Worm (Caenorhabditis elegans): ENCODE data around the gene nhr-43.

DNA sequence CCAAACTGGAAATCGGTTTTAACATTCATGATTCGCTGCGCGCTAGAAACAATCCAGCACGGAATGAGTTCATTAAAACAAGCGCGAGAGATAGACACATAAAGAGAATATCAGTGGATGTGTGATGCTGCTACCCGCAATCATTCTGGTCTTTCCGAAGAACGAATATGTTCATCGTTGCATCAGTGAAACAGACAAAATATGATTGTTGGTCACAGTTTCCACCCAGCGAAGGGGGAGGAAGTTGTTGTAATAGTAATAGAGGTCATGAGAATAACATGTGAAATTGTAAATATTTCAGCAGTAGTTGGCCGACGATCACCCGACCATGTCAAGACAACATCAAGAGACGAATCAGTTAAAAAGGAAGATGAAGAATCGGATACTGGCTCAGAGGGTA lies 1.8 kb downstream of the nhr-43 start:
- TF ChIP-seq him-1 (tag; optimal IDR thresholded peaks at IDR 0.05) (no peak), W03F9.2 (tag; optimal IDR thresholded peaks at IDR 0.05) (no peak), dao-5 (tag; optimal IDR thresholded peaks at IDR 0.05) (no peak)

All from whole organism, L4/young adult.